Fruit fly (Drosophila melanogaster) whole organism, pupa: ENCODE results near the gene Tyler.
A peak's percentile ranks its signal among the peaks of the same experiment; 100 is the strongest.

Experiments used
- CG17806 ChIP-seq: fragments of 200-800 bp; sonication (Bioruptor generic); optimal IDR thresholded peaks from 2 replicates; lab custom pipeline; 2018; ENCODE audit warnings: missing biosample characterization, mild to moderate bottlenecking, missing genetic modification characterization, moderate library complexity
- CG8159 ChIP-seq: fragments of 200-800 bp; sonication (Bioruptor generic); optimal IDR thresholded peaks from 3 replicates; lab custom pipeline; 2018; ENCODE audit warnings: missing biosample characterization, mild to moderate bottlenecking, missing genetic modification characterization, moderate library complexity
- D1 ChIP-seq: fragments of 200-800 bp; sonication (Bioruptor generic); optimal IDR thresholded peaks from 2 replicates; lab custom pipeline; 2018; ENCODE audit warnings: missing biosample characterization, mild to moderate bottlenecking, missing genetic modification characterization, moderate library complexity
- EcR ChIP-seq: fragments of 200-800 bp; sonication (Bioruptor generic); optimal IDR thresholded peaks from 3 replicates; lab custom pipeline; 2019; ENCODE audit warnings: missing biosample characterization, missing genetic modification characterization, mild to moderate bottlenecking, moderate library complexity, missing genetic modification reagents
- Ets98B ChIP-seq: fragments of 200-800 bp; sonication (Bioruptor generic); IDR thresholded peaks from 2 replicates; pipeline ENCODE4 v1.3.6; 2022; ENCODE audit warnings: missing biosample characterization, missing genetic modification characterization
- gl ChIP-seq: fragments of 200-800 bp; sonication (Bioruptor generic); optimal IDR thresholded peaks from 2 replicates; lab custom pipeline; 2018; ENCODE audit warnings: missing biosample characterization, mild to moderate bottlenecking, missing genetic modification characterization

- TF ChIP-seq gl (no peak), Ets98B (GFP tag; lab: Robert Waterston, UW) (0 out of 2 replicates have a peak, but pooled peaks have one; percentile 23), CG17806 (tag; lab: Kevin White, UChicago) (no peak), CG8159 (tag; lab: Kevin White, UChicago) (no peak), D1 (no peak), EcR (GFP tag; lab: Kevin White, UChicago) (no peak)
Observed at dm6 chrX:19645873-19646541, 34.7 kb downstream of the Tyler start, which contains the start of gene Arp10.
